Fruit fly (Drosophila melanogaster) whole organism, embryonic: ENCODE measurements around the gene Nup93-1.
A peak's percentile ranks its signal among the peaks of the same experiment; 100 is the strongest.

Experiments used
- Ada2b ChIP-seq: fragments of 200-800 bp; sonication (Bioruptor generic); IDR thresholded peaks from 2 replicates; pipeline ENCODE4 v1.3.6; 2022; ENCODE audit warnings: missing biosample characterization, missing genetic modification characterization
- CG10366 ChIP-seq: fragments of 200-800 bp; sonication (Bioruptor generic); IDR thresholded peaks from 2 replicates; pipeline ENCODE4 v1.3.6; 2022; ENCODE audit warnings: missing biosample characterization, missing genetic modification characterization
- CG10431 ChIP-seq: fragments of 200-800 bp; sonication (Bioruptor generic); optimal IDR thresholded peaks from 3 replicates; lab custom pipeline; 2018; ENCODE audit warnings: missing biosample characterization, mild to moderate bottlenecking, missing genetic modification characterization
- CG13424 ChIP-seq: fragments of 200-800 bp; sonication (Bioruptor generic); optimal IDR thresholded peaks from 2 replicates; lab custom pipeline; 2019; ENCODE audit warnings: missing biosample characterization, mild to moderate bottlenecking, missing genetic modification characterization, moderate library complexity
- CG14860 ChIP-seq: fragments of 200-800 bp; sonication (Bioruptor generic); IDR thresholded peaks from 3 replicates; pipeline ENCODE4 v1.3.6; 2022; ENCODE audit warnings: missing biosample characterization, missing genetic modification characterization; ENCODE audit not compliant: partially characterized antibody
- CG15269 ChIP-seq: fragments of 200-800 bp; sonication (Bioruptor generic); optimal IDR thresholded peaks from 2 replicates; lab custom pipeline; 2018; ENCODE audit warnings: missing biosample characterization, mild to moderate bottlenecking, missing genetic modification characterization, moderate library complexity
- CG16813 ChIP-seq: fragments of 200-800 bp; sonication (Bioruptor generic); IDR thresholded peaks from 3 replicates; pipeline ENCODE4 v1.3.6; 2022; ENCODE audit warnings: missing biosample characterization, missing genetic modification characterization; ENCODE audit not compliant: partially characterized antibody
- CG17802 ChIP-seq: fragments of 200-800 bp; sonication (Bioruptor generic); optimal IDR thresholded peaks from 2 replicates; lab custom pipeline; 2018; ENCODE audit warnings: missing biosample characterization, mild to moderate bottlenecking, missing genetic modification characterization, moderate library complexity
- CG1792 ChIP-seq: fragments of 200-800 bp; sonication (Bioruptor generic); optimal IDR thresholded peaks from 2 replicates; lab custom pipeline; 2016; ENCODE audit warnings: missing biosample characterization, missing genetic modification characterization
- CG18599 ChIP-seq: fragments of 200-800 bp; sonication (Bioruptor generic); optimal IDR thresholded peaks from 3 replicates; lab custom pipeline; 2017; ENCODE audit warnings: missing biosample characterization, missing genetic modification characterization, mild to moderate bottlenecking, moderate library complexity, missing genetic modification reagents
- CG2202 ChIP-seq: fragments of 200-800 bp; sonication (Bioruptor generic); optimal IDR thresholded peaks from 2 replicates; lab custom pipeline; 2018; ENCODE audit warnings: missing biosample characterization, mild to moderate bottlenecking, missing genetic modification characterization
- CG33557 ChIP-seq: fragments of 200-800 bp; sonication (Bioruptor generic); optimal IDR thresholded peaks from 2 replicates; lab custom pipeline; 2019; ENCODE audit warnings: missing biosample characterization, mild to moderate bottlenecking, missing genetic modification characterization, moderate library complexity
- CG4360 ChIP-seq: fragments of 200-800 bp; sonication (Bioruptor generic); IDR thresholded peaks from 2 replicates; pipeline ENCODE4 v1.3.6; 2022; ENCODE audit warnings: missing biosample characterization, missing genetic modification characterization
- CG6175 ChIP-seq: fragments of 200-800 bp; sonication (Bioruptor generic); IDR thresholded peaks from 3 replicates; pipeline ENCODE4 v1.3.6; 2022; ENCODE audit warnings: missing biosample characterization, missing genetic modification characterization
- CG6689 ChIP-seq: fragments of 200-800 bp; sonication (Bioruptor generic); IDR thresholded peaks from 2 replicates; pipeline ENCODE4 v1.3.6; 2022; ENCODE audit warnings: missing biosample characterization, missing genetic modification characterization
- CG9727 ChIP-seq: fragments of 200-800 bp; sonication (Bioruptor generic); optimal IDR thresholded peaks from 3 replicates; lab custom pipeline; 2017; ENCODE audit warnings: missing biosample characterization, mild to moderate bottlenecking, missing genetic modification characterization
- CG9817 ChIP-seq: fragments of 200-800 bp; sonication (Bioruptor generic); optimal IDR thresholded peaks from 2 replicates; lab custom pipeline; 2018; ENCODE audit warnings: missing biosample characterization, mild to moderate bottlenecking, missing genetic modification characterization, moderate library complexity
- CHES-1-like ChIP-seq: fragments of 200-800 bp; sonication (Bioruptor generic); optimal IDR thresholded peaks from 2 replicates; lab custom pipeline; 2016; ENCODE audit warnings: missing biosample characterization, missing genetic modification characterization
- Chrac-16 ChIP-seq: fragments of 200-800 bp; sonication (Bioruptor generic); optimal IDR thresholded peaks from 3 replicates; lab custom pipeline; 2016; ENCODE audit warnings: missing biosample characterization, missing genetic modification characterization
- Deaf1 ChIP-seq: fragments of 200-800 bp; optimal IDR thresholded peaks from 3 replicates; lab custom pipeline; 2019; ENCODE audit warnings: missing biosample characterization, mild to moderate bottlenecking, missing genetic modification characterization, moderate library complexity
- E2f1 ChIP-seq: fragments of 200-800 bp; sonication (Bioruptor generic); IDR thresholded peaks from 2 replicates; pipeline ENCODE4 v1.3.6; 2022; ENCODE audit warnings: missing biosample characterization, missing genetic modification characterization
- Ets65A ChIP-seq: fragments of 200-800 bp; sonication (Bioruptor generic); peaks from one replicate; lab custom pipeline; 2016; ENCODE audit warnings: missing biosample characterization, missing genetic modification characterization
- GATAe ChIP-seq: fragments of 200-800 bp; sonication (Bioruptor generic); conservative IDR thresholded peaks from 2 replicates; pipeline ENCODE4 v1.3.6; 2022; ENCODE audit warnings: missing biosample characterization, missing genetic modification characterization
- H15 ChIP-seq: fragments of 200-800 bp; sonication (Bioruptor generic); IDR thresholded peaks from 3 replicates; pipeline ENCODE4 v1.3.6; 2022; ENCODE audit warnings: missing biosample characterization, missing genetic modification characterization
- HLH54F ChIP-seq: fragments of 200-800 bp; sonication (Bioruptor generic); optimal IDR thresholded peaks from 3 replicates; lab custom pipeline; 2016; ENCODE audit warnings: missing biosample characterization, missing genetic modification characterization
- Lim3 ChIP-seq: fragments of 200-800 bp; sonication (Bioruptor generic); IDR thresholded peaks from 2 replicates; pipeline ENCODE4 v1.3.6; 2022; ENCODE audit warnings: missing biosample characterization, missing genetic modification characterization
- Lpt ChIP-seq: fragments of >200 bp; optimal IDR thresholded peaks from 2 replicates; lab custom pipeline; 2018; ENCODE audit warnings: missing biosample characterization, missing genetic modification characterization
- MESR4 ChIP-seq: fragments of 200-800 bp; sonication (Bioruptor generic); optimal IDR thresholded peaks from 2 replicates; lab custom pipeline; 2018; ENCODE audit warnings: missing biosample characterization, mild to moderate bottlenecking, missing genetic modification characterization, moderate library complexity
- Mes4 ChIP-seq: fragments of 200-800 bp; sonication (Bioruptor generic); optimal IDR thresholded peaks from 2 replicates; lab custom pipeline; 2016; ENCODE audit warnings: missing biosample characterization, missing genetic modification characterization
- PHDP ChIP-seq: fragments of 200-800 bp; sonication (Bioruptor generic); optimal IDR thresholded peaks from 3 replicates; lab custom pipeline; 2018; ENCODE audit warnings: missing biosample characterization, mild to moderate bottlenecking, missing genetic modification characterization, moderate library complexity
- Ptx1 ChIP-seq: fragments of 200-800 bp; sonication (Bioruptor generic); IDR thresholded peaks from 2 replicates; pipeline ENCODE4 v1.3.6; 2022; ENCODE audit warnings: missing biosample characterization, missing genetic modification characterization
- Sox100B ChIP-seq: fragments of 200-800 bp; sonication (Bioruptor generic); optimal IDR thresholded peaks from 3 replicates; lab custom pipeline; 2018; ENCODE audit warnings: missing biosample characterization, mild to moderate bottlenecking, missing genetic modification characterization
- Stat92E ChIP-seq, 3 experiments: fragments of >200 bp in 2 of 3; fragments of 200-800 bp in 1 of 3; sonication (Bioruptor generic) in 1 of 3; optimal IDR thresholded peaks; 2 replicates each; lab custom pipeline; 2017 to 2019; ENCODE audit warnings: missing biosample characterization in 3 of 3, missing genetic modification characterization in 3 of 3, mild to moderate bottlenecking in 1 of 3, moderate library complexity in 1 of 3
- chinmo ChIP-seq: fragments of 200-800 bp; sonication (Bioruptor generic); IDR thresholded peaks from 4 replicates; pipeline ENCODE4 v1.3.6; 2022; ENCODE audit warnings: missing biosample characterization, missing genetic modification characterization; ENCODE audit not compliant: partially characterized antibody
- chm ChIP-seq: fragments of 200-800 bp; sonication (Bioruptor generic); IDR thresholded peaks from 2 replicates; pipeline ENCODE4 v1.3.6; 2022; ENCODE audit warnings: missing biosample characterization, missing genetic modification characterization
- dati ChIP-seq: fragments of 200-800 bp; sonication (Bioruptor generic); IDR thresholded peaks from 2 replicates; pipeline ENCODE4 v1.3.6; 2022; ENCODE audit warnings: missing biosample characterization, missing genetic modification characterization
- esg ChIP-seq: fragments of 200-800 bp; sonication (Bioruptor generic); conservative IDR thresholded peaks from 2 replicates; pipeline ENCODE4 v1.3.6; 2022; ENCODE audit warnings: missing biosample characterization, missing genetic modification characterization
- eve ChIP-seq, 2 experiments: fragments of >200 bp; optimal IDR thresholded peaks; 2 replicates each; lab custom pipeline; 2017; ENCODE audit warnings: missing biosample characterization in 2 of 2, missing genetic modification characterization in 2 of 2
- grau ChIP-seq: fragments of 200-800 bp; optimal IDR thresholded peaks from 3 replicates; lab custom pipeline; 2019; ENCODE audit warnings: missing biosample characterization, mild to moderate bottlenecking, missing genetic modification characterization, moderate library complexity
- her ChIP-seq: fragments of 200-800 bp; sonication (Bioruptor generic); optimal IDR thresholded peaks from 2 replicates; lab custom pipeline; 2016; ENCODE audit warnings: missing biosample characterization, missing genetic modification characterization
- lab ChIP-seq: fragments of 200-800 bp; sonication (Bioruptor generic); optimal IDR thresholded peaks from 3 replicates; lab custom pipeline; 2017; ENCODE audit warnings: missing biosample characterization, missing genetic modification characterization, mild to moderate bottlenecking, moderate library complexity, missing genetic modification reagents
- mam ChIP-seq: fragments of 200-800 bp; sonication (Bioruptor generic); optimal IDR thresholded peaks from 3 replicates; lab custom pipeline; 2016; ENCODE audit warnings: missing biosample characterization, missing genetic modification characterization
- nau ChIP-seq: fragments of 200-800 bp; sonication (Bioruptor generic); optimal IDR thresholded peaks from 3 replicates; lab custom pipeline; 2017; ENCODE audit warnings: missing biosample characterization, mild to moderate bottlenecking, missing genetic modification characterization, missing genetic modification reagents
- pho ChIP-seq: fragments of 200-800 bp; sonication (Bioruptor generic); optimal IDR thresholded peaks from 2 replicates; lab custom pipeline; 2016; ENCODE audit warnings: missing biosample characterization, missing genetic modification characterization
- phol ChIP-seq: fragments of 200-800 bp; sonication (Bioruptor generic); optimal IDR thresholded peaks from 3 replicates; lab custom pipeline; 2018; ENCODE audit warnings: missing biosample characterization, mild to moderate bottlenecking, missing genetic modification characterization, moderate library complexity
- schlank ChIP-seq: fragments of 200-800 bp; sonication (Bioruptor generic); optimal IDR thresholded peaks from 2 replicates; lab custom pipeline; 2018; ENCODE audit warnings: missing biosample characterization, mild to moderate bottlenecking, missing genetic modification characterization
- seq ChIP-seq: fragments of 200-800 bp; sonication (Bioruptor generic); IDR thresholded peaks from 2 replicates; pipeline ENCODE4 v1.3.6; 2022; ENCODE audit warnings: missing biosample characterization, missing genetic modification characterization
- ssp ChIP-seq: fragments of 200-800 bp; sonication (Bioruptor generic); IDR thresholded peaks from 2 replicates; pipeline ENCODE4 v1.3.6; 2022; ENCODE audit warnings: missing biosample characterization, missing genetic modification characterization
- tgo ChIP-seq: fragments of 200-800 bp; sonication (Bioruptor generic); IDR thresholded peaks from 3 replicates; pipeline ENCODE4 v1.3.6; 2022; ENCODE audit warnings: missing biosample characterization, missing genetic modification characterization

Nup93-1 gene

DNA sequence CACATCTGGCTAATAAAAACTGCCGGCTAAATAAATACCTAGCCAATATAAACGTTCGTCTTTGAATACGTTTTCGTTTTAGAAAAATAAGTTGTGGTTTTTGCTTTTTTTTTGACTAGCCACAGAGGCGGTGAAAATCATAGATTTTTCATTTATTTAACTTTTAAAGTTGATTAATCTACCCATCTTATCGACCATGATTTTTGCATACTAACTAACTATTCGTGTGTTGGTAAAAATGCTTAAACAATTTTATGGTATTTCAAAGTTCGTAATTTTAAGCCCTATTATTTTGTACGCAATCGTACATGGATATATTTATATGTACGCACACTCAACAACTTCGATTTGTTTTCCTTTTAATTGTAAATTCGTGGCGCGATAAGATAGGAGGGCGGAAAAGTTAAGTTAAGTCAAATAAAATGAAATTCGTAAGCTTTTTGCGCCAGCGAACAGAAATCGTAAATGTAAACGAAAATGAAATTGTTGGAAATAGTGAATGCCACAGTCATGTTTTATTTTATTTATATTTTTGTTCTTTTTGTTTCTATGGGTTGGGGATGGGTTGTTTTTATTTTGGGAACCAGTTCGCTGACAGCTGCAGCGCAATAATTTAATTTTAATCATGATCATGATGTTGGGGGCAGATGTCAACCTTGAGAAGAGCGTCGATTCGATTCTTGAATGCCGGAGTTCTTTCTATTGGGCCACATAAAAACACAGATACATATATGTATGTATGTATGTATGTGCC lies 5.0 kb upstream of the Nup93-1 start (continued):
- TF ChIP-seq E2f1 (GFP tag; lab: Robert Waterston, UW) (0 out of 2 replicates have a peak, but pooled peaks have one; percentile 12), CG10366 (GFP tag; lab: Robert Waterston, UW) (0 out of 2 replicates have a peak, but pooled peaks have one; percentile 18), tgo (GFP tag; lab: Robert Waterston, UW) (peak; percentile 26; the same call in 1 of the 3 replicates), Ets65A (no peak), GATAe (GFP tag; lab: Robert Waterston, UW) (no peak), CG4360 (GFP tag; lab: Robert Waterston, UW) (no peak), Lim3 (GFP tag; lab: Robert Waterston, UW) (no peak), CG9727 (peak; percentile 40), H15 (no peak), lab (peak; percentile 55), CG9817 (tag; lab: Kevin White, UChicago) (peak; percentile 14), PHDP (peak; percentile 68), Ptx1 (GFP tag; lab: Robert Waterston, UW) (0 out of 2 replicates have a peak, but pooled peaks have one; percentile 20), schlank (tag; lab: Kevin White, UChicago) (no peak), nau (peak; percentile 71), CG6689 (GFP tag; lab: Robert Waterston, UW) (peak; percentile 48), CG14860 (GFP tag; lab: Robert Waterston, UW) (no peak), CG1792 (GFP tag; lab: Kevin White, UChicago) (no peak), ssp (GFP tag; lab: Robert Waterston, UW) (no peak), dati (GFP tag; lab: Robert Waterston, UW) (no peak), CG6175 (no peak), pho (peak; percentile 16), CG15269 (peak; percentile 70), CG33557 (no peak), chm (GFP tag; lab: Robert Waterston, UW) (no peak), CG10431 (GFP tag; lab: Kevin White, UChicago) (no peak), HLH54F (GFP tag; lab: Kevin White, UChicago) (no peak), CG17802 (tag; lab: Kevin White, UChicago) (no peak), Ada2b (peak; percentile 58; the same call in 1 of the 2 replicates), CG18599 (peak; percentile 75), CG2202 (tag; lab: Kevin White, UChicago) (no peak), CG13424 (tag; lab: Kevin White, UChicago) (peak; percentile 41), mam (peak; percentile 7), eve (GFP tag; optimal IDR thresholded peaks at IDR 0.05; lab: Kevin White, UChicago) (no peak), MESR4 (no peak), grau (tag; lab: Kevin White, UChicago) (peak; percentile 63), CG16813 (GFP tag; lab: Robert Waterston, UW) (no peak), esg (0 out of 2 replicates have a peak, but pooled peaks have one; percentile 32), chinmo (GFP tag; lab: Robert Waterston, UW) (peak; percentile 66; the same call in 1 of the 4 replicates), Stat92E (GFP tag; optimal IDR thresholded peaks at IDR 0.05; lab: Kevin White, UChicago) (no peak), Sox100B (no peak), her (GFP tag; lab: Kevin White, UChicago) (no peak), Chrac-16 (GFP tag; lab: Kevin White, UChicago) (no peak), Lpt (no peak), phol (peak; percentile 25), Mes4 (GFP tag; lab: Kevin White, UChicago) (no peak), seq (GFP tag; lab: Robert Waterston, UW) (no peak), CHES-1-like (GFP tag; lab: Kevin White, UChicago) (no peak), Deaf1 (tag; lab: Kevin White, UChicago) (peak; percentile 5)
